Worm (Caenorhabditis elegans) whole organism, young adult: ENCODE measurements around the gene R12C12.6.
"Not testable (repeated sequence)": the region's sequence is repeated elsewhere in the genome, so short reads cannot be mapped to it uniquely, and the experiment has no call there.

Experiments used
- B0019.2 ChIP-seq: fragments of 200-800 bp; sonication (Bioruptor generic); conservative IDR thresholded peaks from 2 replicates; pipeline ENCODE4 v1.3.6; 2022; ENCODE audit warnings: missing genetic modification reagents, missing genetic modification characterization, missing compliant biosample characterization
- F10E7.11 ChIP-seq: sonication (generic microtip); optimal IDR thresholded peaks from 2 replicates; lab custom pipeline; 2017; ENCODE audit warnings: mild to moderate bottlenecking, missing genetic modification characterization, moderate library complexity, missing compliant biosample characterization
- F23B12.7 ChIP-seq: sonication (generic microtip); optimal IDR thresholded peaks from 2 replicates; lab custom pipeline; 2017; ENCODE audit warnings: missing genetic modification characterization, mild to moderate bottlenecking, missing compliant biosample characterization, antibody characterized with exemption, moderate library complexity; ENCODE audit not compliant: insufficient read depth
- F33H1.4 ChIP-seq: fragments of 200-800 bp; sonication (Bioruptor generic); IDR thresholded peaks from 2 replicates; pipeline ENCODE4 v1.3.6; 2022; ENCODE audit warnings: missing genetic modification reagents, missing genetic modification characterization, missing compliant biosample characterization
- F39B2.1 ChIP-seq: fragments of 200-800 bp; sonication (Bioruptor generic); IDR thresholded peaks from 2 replicates; pipeline ENCODE4 v1.3.6; 2022; ENCODE audit warnings: missing genetic modification reagents, missing genetic modification characterization, missing compliant biosample characterization
- F49E8.2 ChIP-seq: sonication (generic microtip); optimal IDR thresholded peaks from 3 replicates; lab custom pipeline; 2017; ENCODE audit warnings: missing genetic modification characterization, mild to moderate bottlenecking, missing compliant biosample characterization, antibody characterized with exemption, moderate library complexity; ENCODE audit not compliant: insufficient read depth
- T07F8.4 ChIP-seq: sonication (generic microtip); optimal IDR thresholded peaks from 2 replicates; lab custom pipeline; 2016; ENCODE audit warnings: mild to moderate bottlenecking, missing genetic modification characterization, moderate library complexity, missing compliant biosample characterization
- Y56A3A.18 ChIP-seq: fragments of 200-800 bp; sonication (Bioruptor generic); IDR thresholded peaks from 2 replicates; pipeline ENCODE4 v1.3.6; 2022; ENCODE audit warnings: missing genetic modification reagents, missing genetic modification characterization, missing compliant biosample characterization
- Y79H2A.3 ChIP-seq: fragments of 200-800 bp; sonication (Bioruptor generic); conservative IDR thresholded peaks from 2 replicates; pipeline ENCODE4 v1.3.6; 2022; ENCODE audit warnings: missing genetic modification reagents, missing genetic modification characterization, missing compliant biosample characterization
- akir-1 ChIP-seq: fragments of 200-800 bp; sonication (Bioruptor generic); optimal IDR thresholded peaks from 2 replicates; lab custom pipeline; 2018; ENCODE audit warnings: mild to moderate bottlenecking, missing genetic modification characterization, moderate library complexity, missing compliant biosample characterization
- ama-1 ChIP-seq, 3 experiments: fragments of 150-350 bp in 1 of 3; sonication (generic microtip) in 2 of 3; optimal IDR thresholded peaks; 2 replicates each; lab custom pipeline; 2014 to 2018; ENCODE audit warnings: missing biosample characterization in 2 of 3, missing genetic modification characterization in 2 of 3, missing genetic modification reagents in 2 of 3
- cebp-2 ChIP-seq: fragments of 200-800 bp; sonication (Bioruptor generic); IDR thresholded peaks from 2 replicates; pipeline ENCODE4 v1.3.6; 2022; ENCODE audit warnings: missing genetic modification characterization, missing compliant biosample characterization
- ceh-58 ChIP-seq: fragments of 200-800 bp; sonication (Bioruptor generic); IDR thresholded peaks from 2 replicates; pipeline ENCODE4 v1.3.6; 2022; ENCODE audit warnings: missing genetic modification characterization, missing compliant biosample characterization
- chd-7 ChIP-seq: sonication (generic microtip); optimal IDR thresholded peaks from 2 replicates; lab custom pipeline; 2016; ENCODE audit warnings: mild to moderate bottlenecking, missing genetic modification characterization, moderate library complexity, missing compliant biosample characterization
- die-1 ChIP-seq: sonication (generic microtip); optimal IDR thresholded peaks from 2 replicates; lab custom pipeline; 2016; ENCODE audit warnings: missing genotype, mild to moderate bottlenecking, missing genetic modification characterization, missing compliant biosample characterization
- dpff-1 ChIP-seq: sonication (generic microtip); optimal IDR thresholded peaks from 2 replicates; lab custom pipeline; 2017; ENCODE audit warnings: mild to moderate bottlenecking, missing genetic modification characterization, missing compliant biosample characterization
- dpl-1 ChIP-seq: fragments of 150-350 bp; optimal IDR thresholded peaks from 2 replicates; lab custom pipeline; 2014; ENCODE audit warnings: missing biosample characterization, missing genetic modification reagents, missing genetic modification characterization
- ets-4 ChIP-seq: fragments of 200-800 bp; sonication (Bioruptor generic); optimal IDR thresholded peaks from 2 replicates; lab custom pipeline; 2018; ENCODE audit warnings: mild to moderate bottlenecking, missing genetic modification characterization, missing compliant biosample characterization
- hsf-1 ChIP-seq: fragments of 200-800 bp; sonication (Bioruptor generic); IDR thresholded peaks from 2 replicates; pipeline ENCODE4 v1.3.6; 2022; ENCODE audit warnings: missing genetic modification reagents, missing genetic modification characterization, missing compliant biosample characterization
- let-526 ChIP-seq: fragments of 200-800 bp; sonication (Bioruptor generic); IDR thresholded peaks from 2 replicates; pipeline ENCODE4 v1.3.6; 2022; ENCODE audit warnings: missing genetic modification reagents, missing genetic modification characterization, missing compliant biosample characterization
- let-607 ChIP-seq, 2 experiments: fragments of 200-800 bp in 1 of 2; sonication (Bioruptor generic) in 1 of 2; sonication (generic microtip) in 1 of 2; optimal IDR thresholded peaks; 2 replicates each; lab custom pipeline; 2016 to 2018; ENCODE audit warnings: mild to moderate bottlenecking in 2 of 2, missing compliant biosample characterization in 2 of 2, missing genetic modification characterization in 2 of 2, moderate library complexity in 2 of 2, missing genotype in 1 of 2
- madf-6 ChIP-seq: fragments of 200-800 bp; sonication (Bioruptor generic); IDR thresholded peaks from 2 replicates; pipeline ENCODE4 v1.3.6; 2022; ENCODE audit warnings: missing genetic modification reagents, missing genetic modification characterization, missing compliant biosample characterization
- mxl-1 ChIP-seq: sonication (generic microtip); optimal IDR thresholded peaks from 2 replicates; lab custom pipeline; 2016; ENCODE audit warnings: missing genetic modification characterization, missing compliant biosample characterization
- nfya-2 ChIP-seq: fragments of 200-800 bp; sonication (Bioruptor generic); IDR thresholded peaks from 2 replicates; pipeline ENCODE4 v1.3.6; 2022; ENCODE audit warnings: missing genetic modification reagents, missing genetic modification characterization, missing compliant biosample characterization
- nfyb-1 ChIP-seq: fragments of 200-800 bp; sonication (Bioruptor generic); IDR thresholded peaks from 2 replicates; pipeline ENCODE4 v1.3.6; 2022; ENCODE audit warnings: missing genetic modification reagents, missing genetic modification characterization, missing compliant biosample characterization
- nhr-90 ChIP-seq: sonication (generic microtip); optimal IDR thresholded peaks from 2 replicates; lab custom pipeline; 2016; ENCODE audit warnings: missing genotype, mild to moderate bottlenecking, missing genetic modification characterization, missing compliant biosample characterization
- pha-4 ChIP-seq: fragments of 150-350 bp; sonication (generic microtip); optimal IDR thresholded peaks from 2 replicates; lab custom pipeline; 2014; ENCODE audit warnings: missing biosample characterization, missing genetic modification reagents, missing genetic modification characterization
- somi-1 ChIP-seq: fragments of 200-800 bp; sonication (Bioruptor generic); optimal IDR thresholded peaks from 2 replicates; lab custom pipeline; 2018; ENCODE audit warnings: mild to moderate bottlenecking, missing genetic modification characterization, missing compliant biosample characterization
- tbp1 ChIP-seq: fragments of 200-800 bp; sonication (Bioruptor generic); optimal IDR thresholded peaks from 2 replicates; lab custom pipeline; 2018; ENCODE audit warnings: mild to moderate bottlenecking, missing genetic modification characterization, missing compliant biosample characterization
- tlf-1 ChIP-seq: fragments of 200-800 bp; sonication (Bioruptor generic); optimal IDR thresholded peaks from 2 replicates; lab custom pipeline; 2018; ENCODE audit warnings: mild to moderate bottlenecking, missing genetic modification characterization, missing compliant biosample characterization
- unc-130 ChIP-seq: sonication (generic microtip); optimal IDR thresholded peaks from 2 replicates; lab custom pipeline; 2016; ENCODE audit warnings: missing genetic modification reagents, missing genetic modification characterization, missing compliant biosample characterization
- xnd-1 ChIP-seq: sonication (generic microtip); optimal IDR thresholded peaks from 2 replicates; lab custom pipeline; 2016; ENCODE audit warnings: missing genotype, missing genetic modification reagents, missing genetic modification characterization, missing compliant biosample characterization
- zfh-2 ChIP-seq: fragments of 200-800 bp; sonication (Bioruptor generic); conservative IDR thresholded peaks from 2 replicates; pipeline ENCODE4 v1.3.6; 2022; ENCODE audit warnings: missing genetic modification reagents, missing genetic modification characterization, missing compliant biosample characterization

The R12C12.6 gene

ce11 chrII:6016410-6016809 is 31.3 kb downstream of the R12C12.6 start, which contains the start of gene ZK84.5:
Gene ZK84.5 (minus strand): TSS chrII:6016510.
- TF ChIP-seq ama-1 (optimal IDR thresholded peaks at IDR 0.05; lab: Kevin White, UChicago) (no peak), ama-1 (GFP tag; optimal IDR thresholded peaks at IDR 0.05; lab: Kevin White, UChicago) (no peak), F10E7.11 (tag; lab: Kevin White, UChicago) (no peak)

DNA sequence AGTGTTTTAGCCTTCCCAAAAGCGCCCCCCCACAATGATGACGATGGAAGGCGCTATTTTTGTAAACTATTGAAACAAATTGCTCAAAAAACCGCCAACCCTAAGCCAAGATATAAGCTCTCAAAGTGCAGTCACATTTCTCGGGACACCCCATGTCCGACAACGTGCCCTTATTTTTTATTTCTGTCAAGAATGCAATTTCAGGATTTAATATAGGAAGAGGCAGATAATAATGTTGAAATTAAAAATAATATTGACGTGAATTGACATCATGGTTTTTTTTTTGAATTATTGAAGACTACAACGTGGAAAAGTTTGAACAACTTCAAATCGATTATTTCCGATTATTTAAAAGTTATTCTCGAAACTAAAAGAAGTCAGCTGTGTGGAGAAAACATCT is 33.6 kb downstream of the R12C12.6 start, which contains the start of gene ZK84.2:
ZK84.2 (plus strand) TSS at position 301 of the 400 bp plus-strand sequence.
- not testable (repeated sequence) for TF ChIP-seq madf-6 (GFP tag; lab: Robert Waterston, UW); hsf-1 (GFP tag; lab: Robert Waterston, UW); tlf-1 (GFP tag; lab: Kevin White, UChicago)

DNA sequence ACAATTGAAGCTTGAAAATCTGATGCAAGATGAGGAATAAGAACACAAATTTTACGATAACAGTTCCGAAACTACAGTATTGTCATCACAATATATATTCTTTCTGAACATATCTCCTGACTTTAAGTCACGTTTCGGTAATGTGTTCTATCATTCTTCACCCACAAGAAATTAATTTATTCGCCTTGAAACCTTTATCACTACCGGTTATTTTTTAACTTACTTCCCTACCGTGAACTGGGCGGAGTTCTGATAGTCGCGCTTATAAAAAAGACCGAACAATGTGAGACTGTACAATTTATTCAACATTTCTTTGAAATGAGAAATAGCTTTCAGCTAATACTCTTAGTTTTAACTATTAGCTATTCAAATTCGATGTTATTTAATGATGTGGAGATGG is 37.1 kb downstream of the R12C12.6 start, which contains the start of gene ins-20:
ins-20 (plus strand) TSS at position 301 of the 400 bp plus-strand sequence.
- TF ChIP-seq mxl-1 (tag; lab: Kevin White, UChicago), result no peak

ce11 chrII:6008887-6009286 is 38.8 kb downstream of the R12C12.6 start, which contains the start of gene ZK84.4:
Gene ZK84.4 (minus strand): TSS chrII:6008987.
- not testable (repeated sequence) for TF ChIP-seq nfyb-1; F23B12.7; unc-130 (GFP tag; lab: Kevin White, UChicago)

ce11 chrII:6001004-6001403 is 46.7 kb downstream of the R12C12.6 start:
- TF ChIP-seq let-526 (GFP tag; lab: Robert Waterston, UW) (no peak), dpl-1 (GFP tag; lab: Kevin White, UChicago) (no peak), F39B2.1 (GFP tag; lab: Robert Waterston, UW) (no peak), ets-4 (GFP tag; lab: Kevin White, UChicago) (no peak), let-607 (tag; optimal IDR thresholded peaks at IDR 0.05; lab: Kevin White, UChicago) (no peak), B0019.2 (GFP tag; lab: Robert Waterston, UW) (no peak), nfya-2 (no peak), Y56A3A.18 (GFP tag; lab: Robert Waterston, UW) (no peak), ceh-58 (no peak), F33H1.4 (GFP tag; lab: Robert Waterston, UW) (no peak)

DNA sequence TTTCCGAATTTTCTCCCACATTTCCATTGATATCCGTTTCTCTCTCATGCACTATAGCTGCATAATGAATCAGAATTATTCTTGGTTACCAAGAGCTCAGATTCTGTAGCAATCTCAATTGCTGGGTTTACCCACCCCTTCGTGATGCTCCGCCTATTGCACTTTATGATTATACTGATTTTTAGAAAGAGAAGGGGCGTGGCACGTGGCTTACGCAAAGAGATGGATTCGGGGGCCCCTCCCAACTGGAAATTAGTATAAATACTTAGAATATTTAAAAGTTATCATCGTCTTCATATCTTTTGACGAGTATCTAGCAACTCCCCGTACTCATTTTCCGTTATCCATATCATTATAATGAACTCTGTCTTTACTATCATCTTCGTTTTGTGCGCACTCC is 47.5 kb downstream of the R12C12.6 start, which contains the start of gene ins-6:
ins-6 (plus strand) TSS at position 301 of the 400 bp plus-strand sequence.
- TF ChIP-seq ets-4 (GFP tag; lab: Kevin White, UChicago) (no peak), cebp-2 (GFP tag; lab: Robert Waterston, UW) (no peak), die-1 (tag; lab: Kevin White, UChicago) (no peak), tlf-1 (GFP tag; lab: Kevin White, UChicago) (no peak), F49E8.2 (tag; lab: Kevin White, UChicago) (no peak), Y79H2A.3 (GFP tag; lab: Robert Waterston, UW) (no peak)

- no peak for TF ChIP-seq nhr-90 (tag; lab: Kevin White, UChicago)
- TF ChIP-seq somi-1, result no peak
- no peak for TF ChIP-seq chd-7 (tag; lab: Kevin White, UChicago)
- TF ChIP-seq akir-1, result no peak
- TF ChIP-seq tbp1 (GFP tag; lab: Kevin White, UChicago), result no peak
- no peak for TF ChIP-seq zfh-2
- no peak for TF ChIP-seq xnd-1 (tag; lab: Kevin White, UChicago)
- TF ChIP-seq dpff-1 (tag; lab: Kevin White, UChicago), result no peak
- TF ChIP-seq T07F8.4, result no peak
- no peak for TF ChIP-seq pha-4
Observed at ce11 chrII:5997257-5997656, 50.4 kb downstream of the R12C12.6 start, which contains the start of gene ins-5. Gene ins-5 (plus strand): TSS chrII:5997557.
